Worm (Caenorhabditis elegans) whole organism, young adult: ENCODE data around the gene C06H5.8.
"Not testable (repeated sequence)": the region's sequence is repeated elsewhere in the genome, so short reads cannot be mapped to it uniquely, and the experiment has no call there.

ENCODE experiments used
- B0336.3 ChIP-seq: fragments of 200-800 bp; sonication (Bioruptor generic); IDR thresholded peaks from 2 replicates; pipeline ENCODE4 v1.3.6; 2022; ENCODE audit warnings: missing genetic modification characterization, missing compliant biosample characterization
- F33H1.4 ChIP-seq: fragments of 200-800 bp; sonication (Bioruptor generic); IDR thresholded peaks from 2 replicates; pipeline ENCODE4 v1.3.6; 2022; ENCODE audit warnings: missing genetic modification reagents, missing genetic modification characterization, missing compliant biosample characterization
- F49E8.2 ChIP-seq: sonication (generic microtip); optimal IDR thresholded peaks from 3 replicates; lab custom pipeline; 2017; ENCODE audit warnings: missing genetic modification characterization, mild to moderate bottlenecking, missing compliant biosample characterization, antibody characterized with exemption, moderate library complexity; ENCODE audit not compliant: insufficient read depth
- Y67H2A.10 ChIP-seq: fragments of 200-800 bp; sonication (Bioruptor generic); conservative IDR thresholded peaks from 2 replicates; pipeline ENCODE4 v1.3.6; 2022; ENCODE audit warnings: missing genetic modification reagents, missing genetic modification characterization, missing compliant biosample characterization
- akir-1 ChIP-seq: fragments of 200-800 bp; sonication (Bioruptor generic); optimal IDR thresholded peaks from 2 replicates; lab custom pipeline; 2018; ENCODE audit warnings: mild to moderate bottlenecking, missing genetic modification characterization, moderate library complexity, missing compliant biosample characterization
- aptf-2 ChIP-seq: fragments of 200-800 bp; sonication (Bioruptor generic); conservative IDR thresholded peaks from 2 replicates; pipeline ENCODE4 v1.3.6; 2022; ENCODE audit warnings: missing genetic modification reagents, missing genetic modification characterization, missing compliant biosample characterization
- attf-3 ChIP-seq: fragments of 200-800 bp; sonication (Bioruptor generic); conservative IDR thresholded peaks from 2 replicates; pipeline ENCODE4 v1.3.6; 2022; ENCODE audit warnings: missing genetic modification reagents, missing genetic modification characterization, missing compliant biosample characterization
- attf-5 ChIP-seq: fragments of 200-800 bp; sonication (Bioruptor generic); optimal IDR thresholded peaks from 2 replicates; lab custom pipeline; 2018; ENCODE audit warnings: mild to moderate bottlenecking, missing genetic modification characterization, missing compliant biosample characterization
- ceh-58 ChIP-seq: fragments of 200-800 bp; sonication (Bioruptor generic); IDR thresholded peaks from 2 replicates; pipeline ENCODE4 v1.3.6; 2022; ENCODE audit warnings: missing genetic modification characterization, missing compliant biosample characterization
- ceh-91 ChIP-seq: fragments of 200-800 bp; sonication (Bioruptor generic); IDR thresholded peaks from 2 replicates; pipeline ENCODE4 v1.3.6; 2022; ENCODE audit warnings: missing genetic modification reagents, missing genetic modification characterization, missing compliant biosample characterization
- die-1 ChIP-seq: sonication (generic microtip); optimal IDR thresholded peaks from 2 replicates; lab custom pipeline; 2016; ENCODE audit warnings: missing genotype, mild to moderate bottlenecking, missing genetic modification characterization, missing compliant biosample characterization
- dpff-1 ChIP-seq: sonication (generic microtip); optimal IDR thresholded peaks from 2 replicates; lab custom pipeline; 2017; ENCODE audit warnings: mild to moderate bottlenecking, missing genetic modification characterization, missing compliant biosample characterization
- dpl-1 ChIP-seq: fragments of 150-350 bp; optimal IDR thresholded peaks from 2 replicates; lab custom pipeline; 2014; ENCODE audit warnings: missing biosample characterization, missing genetic modification reagents, missing genetic modification characterization
- egrh-3 ChIP-seq: fragments of 200-800 bp; sonication (Bioruptor generic); IDR thresholded peaks from 2 replicates; pipeline ENCODE4 v1.3.6; 2022; ENCODE audit warnings: missing genetic modification reagents, missing genetic modification characterization, missing compliant biosample characterization
- gei-17 ChIP-seq: fragments of 200-800 bp; sonication (Bioruptor generic); optimal IDR thresholded peaks from 2 replicates; lab custom pipeline; 2018; ENCODE audit warnings: mild to moderate bottlenecking, missing genetic modification characterization, missing compliant biosample characterization
- hmg-1.2 ChIP-seq: fragments of 200-800 bp; sonication (Bioruptor generic); IDR thresholded peaks from 2 replicates; pipeline ENCODE4 v1.3.6; 2022; ENCODE audit warnings: missing genetic modification reagents, missing genetic modification characterization, missing compliant biosample characterization
- let-526 ChIP-seq: fragments of 200-800 bp; sonication (Bioruptor generic); IDR thresholded peaks from 2 replicates; pipeline ENCODE4 v1.3.6; 2022; ENCODE audit warnings: missing genetic modification reagents, missing genetic modification characterization, missing compliant biosample characterization
- lin-40 ChIP-seq: sonication (generic microtip); optimal IDR thresholded peaks from 2 replicates; lab custom pipeline; 2016; ENCODE audit warnings: missing genetic modification characterization, mild to moderate bottlenecking, missing compliant biosample characterization, missing genotype, missing genetic modification reagents
- lin-54 ChIP-seq: fragments of 200-800 bp; sonication (Bioruptor generic); optimal IDR thresholded peaks from 2 replicates; lab custom pipeline; 2018; ENCODE audit warnings: mild to moderate bottlenecking, missing genetic modification characterization, missing compliant biosample characterization
- madf-3 ChIP-seq: fragments of 200-800 bp; sonication (Bioruptor generic); IDR thresholded peaks from 2 replicates; pipeline ENCODE4 v1.3.6; 2022; ENCODE audit warnings: missing genetic modification reagents, missing genetic modification characterization, missing compliant biosample characterization
- nhr-80 ChIP-seq: sonication (generic microtip); optimal IDR thresholded peaks from 2 replicates; lab custom pipeline; 2016; ENCODE audit warnings: missing genetic modification characterization, missing compliant biosample characterization
- rcor-1 ChIP-seq: fragments of 200-800 bp; sonication (Bioruptor generic); IDR thresholded peaks from 2 replicates; pipeline ENCODE4 v1.3.6; 2022; ENCODE audit warnings: missing genetic modification reagents, missing genetic modification characterization, missing compliant biosample characterization
- rec-8 ChIP-seq, 2 experiments: sonication (generic microtip); optimal IDR thresholded peaks; 2 replicates each; lab custom pipeline; 2016; ENCODE audit warnings: mild to moderate bottlenecking in 2 of 2, missing genetic modification characterization in 2 of 2, missing genetic modification reagents in 2 of 2, missing genotype in 2 of 2, missing biosample characterization in 1 of 2, missing compliant biosample characterization in 1 of 2, moderate library complexity in 1 of 2
- repo-1 ChIP-seq: sonication (generic microtip); optimal IDR thresholded peaks from 2 replicates; lab custom pipeline; 2017; ENCODE audit warnings: mild to moderate bottlenecking, missing genetic modification characterization, missing compliant biosample characterization
- snpc-1.3 ChIP-seq: sonication (generic microtip); optimal IDR thresholded peaks from 2 replicates; lab custom pipeline; 2017; ENCODE audit warnings: missing genetic modification characterization, mild to moderate bottlenecking, missing compliant biosample characterization, antibody characterized with exemption, moderate library complexity, missing genotype, missing genetic modification reagents; ENCODE audit not compliant: insufficient read depth
- snpc-3.4 ChIP-seq: sonication (generic microtip); optimal IDR thresholded peaks from 2 replicates; lab custom pipeline; 2017; ENCODE audit warnings: missing genetic modification characterization, mild to moderate bottlenecking, missing compliant biosample characterization, antibody characterized with exemption, moderate library complexity, missing genotype, missing genetic modification reagents
- unc-62 ChIP-seq: fragments of 150-350 bp; optimal IDR thresholded peaks from 2 replicates; lab custom pipeline; 2014; ENCODE audit warnings: missing biosample characterization, missing genetic modification reagents, missing genetic modification characterization
- zfh-2 ChIP-seq: fragments of 200-800 bp; sonication (Bioruptor generic); conservative IDR thresholded peaks from 2 replicates; pipeline ENCODE4 v1.3.6; 2022; ENCODE audit warnings: missing genetic modification reagents, missing genetic modification characterization, missing compliant biosample characterization
- zim-3 ChIP-seq: sonication (generic microtip); optimal IDR thresholded peaks from 2 replicates; lab custom pipeline; 2017; ENCODE audit warnings: mild to moderate bottlenecking, missing genetic modification characterization, moderate library complexity, missing compliant biosample characterization
- ztf-26 ChIP-seq: sonication (generic microtip); optimal IDR thresholded peaks from 2 replicates; lab custom pipeline; 2017; ENCODE audit warnings: missing genetic modification characterization, missing compliant biosample characterization

Gene C06H5.8

ce11 chrV:17894485-17894884 lies 24.3 kb upstream of the C06H5.8 start, which contains the start of gene C06H5.12:
Gene C06H5.12 (plus strand): TSS chrV:17894785.
- TF ChIP-seq akir-1, gei-17, attf-5 (GFP tag; lab: Kevin White, UChicago): not testable (repeated sequence)

ce11 chrV:17896736-17897353 lies 22.0 kb upstream of the C06H5.8 start, which contains the start of gene fbxa-156:
Gene fbxa-156 (minus strand): TSS chrV:17896786.
- TF ChIP-seq ceh-58 (GFP tag; lab: Robert Waterston, UW), result no peak
- no peak for TF ChIP-seq hmg-1.2
- no peak for TF ChIP-seq repo-1
- no peak for TF ChIP-seq lin-54 (GFP tag; lab: Kevin White, UChicago)
- no peak for TF ChIP-seq B0336.3 (GFP tag; lab: Robert Waterston, UW)
- peak; percentile 1 for TF ChIP-seq nhr-80 (tag; lab: Kevin White, UChicago)
- TF ChIP-seq F33H1.4 (GFP tag; lab: Robert Waterston, UW), result no peak
- TF ChIP-seq unc-62 (GFP tag; lab: Kevin White, UChicago), result no peak

- not testable (repeated sequence) for TF ChIP-seq snpc-1.3, ztf-26, zim-3 (tag; lab: Kevin White, UChicago)
Measured at ce11 chrV:17897646-17898045, 21.2 kb upstream of the C06H5.8 start, which contains the start of gene C06H5.13. Gene C06H5.13 (minus strand): TSS chrV:17897746.

- TF ChIP-seq Y67H2A.10 (GFP tag; lab: Robert Waterston, UW) (no peak), die-1 (tag; lab: Kevin White, UChicago) (no peak), snpc-3.4 (tag; lab: Kevin White, UChicago) (no peak), hmg-1.2 (no peak), rec-8 (tag; optimal IDR thresholded peaks at IDR 0.05; lab: Kevin White, UChicago) (no peak), F49E8.2 (tag; lab: Kevin White, UChicago) (no peak), madf-3 (GFP tag; lab: Robert Waterston, UW) (no peak), dpff-1 (no peak), attf-3 (no peak), egrh-3 (no peak), aptf-2 (no peak), zfh-2 (GFP tag; lab: Robert Waterston, UW) (no peak), repo-1 (no peak), let-526 (GFP tag; lab: Robert Waterston, UW) (no peak), lin-40 (no peak)
Measured at ce11 chrV:17899503-17899902, 19.3 kb upstream of the C06H5.8 start, which contains the start of gene fbxa-157. Gene fbxa-157 (plus strand): TSS chrV:17899803.

- not testable (repeated sequence) for TF ChIP-seq ceh-91; rcor-1 (GFP tag; lab: Robert Waterston, UW); dpl-1 (GFP tag; lab: Kevin White, UChicago)
Measured at ce11 chrV:17903829-17904228, 15.0 kb upstream of the C06H5.8 start, which contains the start of gene C06H5.14. Gene C06H5.14 (plus strand): TSS chrV:17904129.
